Worm (Caenorhabditis elegans) whole organism, L4/young adult: Measurements from ENCODE around the gene F45E1.2.

Experiments
- W03F9.2 ChIP-seq: fragments of 150-350 bp; optimal IDR thresholded peaks from 2 replicates; lab custom pipeline; 2014; ENCODE audit warnings: missing biosample characterization, missing genetic modification characterization
- dao-5 ChIP-seq: sonication (generic microtip); optimal IDR thresholded peaks from 2 replicates; lab custom pipeline; 2016; ENCODE audit warnings: missing genotype, missing genetic modification characterization, moderate library complexity, missing compliant biosample characterization

ce11 chrX:8019665-8020064 is 16.1 kb downstream of the F45E1.2 start:
- peak; percentile 2 for TF ChIP-seq W03F9.2
- peak; percentile 16 for TF ChIP-seq dao-5 (tag; lab: Kevin White, UChicago)
